Worm (Caenorhabditis elegans): ENCODE data around the gene F10E7.9.

F10E7.9 gene

DNA sequence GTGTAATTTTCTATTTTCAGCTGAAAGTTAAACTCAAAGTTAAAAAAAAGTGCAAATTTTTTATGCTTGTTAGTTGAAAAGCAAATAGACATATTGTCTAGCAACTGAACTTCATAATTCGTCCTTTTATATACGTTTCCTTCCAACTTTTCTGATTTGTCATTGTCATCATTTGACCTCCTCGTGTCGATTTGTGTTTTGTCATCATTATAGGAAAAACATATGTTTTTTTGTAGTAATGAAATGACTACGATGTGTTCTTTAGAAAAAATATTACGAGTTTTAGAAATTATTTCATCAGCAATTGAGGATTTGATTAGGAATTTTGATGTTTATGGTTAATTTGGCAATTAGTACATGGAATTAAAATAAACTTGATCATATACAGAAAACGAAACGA is 49.1 kb downstream of the F10E7.9 start:
- TF ChIP-seq snpc-4 (tag; optimal IDR thresholded peaks at IDR 0.05) (no peak), elt-1 (tag; optimal IDR thresholded peaks at IDR 0.05; ENCODE audit: borderline replicate concordance, insufficient read depth) (no peak), sptf-1 (tag; optimal IDR thresholded peaks at IDR 0.05) (no peak), ztf-11 (tag; optimal IDR thresholded peaks at IDR 0.05) (no peak), blmp-1 (tag; optimal IDR thresholded peaks at IDR 0.05) (no peak), nhr-237 (tag; optimal IDR thresholded peaks at IDR 0.05) (no peak), hlh-1 (tag; optimal IDR thresholded peaks at IDR 0.05) (no peak), zip-8 (tag; optimal IDR thresholded peaks at IDR 0.05) (no peak), nhr-2 (tag; optimal IDR thresholded peaks at IDR 0.05) (no peak), unc-120 (tag; optimal IDR thresholded peaks at IDR 0.05; ENCODE audit: poor library complexity, severe bottlenecking) (no peak), ham-2 (GFP tag; optimal IDR thresholded peaks at IDR 0.05) (no peak), lsy-2 (tag; optimal IDR thresholded peaks at IDR 0.05) (no peak), ceh-83 (GFP tag; optimal IDR thresholded peaks at IDR 0.05) (no peak), nhr-76 (tag; optimal IDR thresholded peaks at IDR 0.05) (no peak), nhr-28 (tag; optimal IDR thresholded peaks at IDR 0.05) (no peak), flh-1 (GFP tag; optimal IDR thresholded peaks at IDR 0.05) (no peak)

DNA sequence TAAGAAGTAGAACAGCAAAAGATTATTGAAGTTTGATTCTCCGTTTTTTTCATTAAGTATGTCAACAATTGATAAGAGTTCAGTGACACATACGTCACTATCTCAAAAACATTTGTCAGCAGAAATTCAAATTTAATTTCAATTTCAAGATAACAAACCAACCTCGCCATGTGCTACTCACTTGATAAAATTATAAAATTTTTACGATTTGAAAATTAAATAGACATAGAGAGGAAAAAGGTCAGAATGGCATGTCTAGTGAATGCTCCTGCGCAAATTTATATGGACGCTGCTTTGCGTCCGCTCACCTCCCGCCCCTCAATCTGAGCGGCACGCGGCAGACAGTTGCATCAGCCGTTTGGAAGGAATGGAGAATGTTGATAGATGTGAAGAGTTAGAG is 49.7 kb downstream of the F10E7.9 start:
- no peak for TF ChIP-seq lin-32 (GFP tag; optimal IDR thresholded peaks at IDR 0.05)
- TF ChIP-seq snpc-4 (tag; optimal IDR thresholded peaks at IDR 0.05), result no peak
- no peak for TF ChIP-seq elt-3 (tag; optimal IDR thresholded peaks at IDR 0.05)
- no peak for TF ChIP-seq ham-2 (GFP tag; optimal IDR thresholded peaks at IDR 0.05)
- no peak for TF ChIP-seq mep-1 (tag; optimal IDR thresholded peaks at IDR 0.05)

DNA sequence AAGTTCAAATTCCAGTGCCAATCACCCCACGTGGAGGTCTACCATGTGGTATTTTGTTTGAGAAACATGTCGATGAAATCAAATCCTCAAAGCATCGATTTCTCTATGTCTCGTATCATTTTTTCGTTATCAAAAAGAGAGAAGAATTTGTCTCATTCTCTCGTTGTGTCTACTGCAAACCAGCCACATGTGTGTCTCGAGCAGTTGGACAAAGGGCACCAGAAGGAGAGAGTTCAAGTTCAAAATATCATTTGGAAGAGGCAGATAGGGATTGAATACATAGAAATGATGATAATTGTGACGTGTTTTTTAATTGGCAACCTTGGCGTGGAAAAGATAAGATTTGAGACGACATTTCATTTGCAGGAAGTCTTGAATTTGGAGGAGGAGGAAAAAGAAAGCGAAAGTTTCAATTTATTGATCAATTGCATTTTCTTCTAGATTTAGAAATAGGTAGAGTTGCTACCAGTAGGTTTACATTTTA is 50.5 kb downstream of the F10E7.9 start:
- TF ChIP-seq blmp-1 (tag; optimal IDR thresholded peaks at IDR 0.05) (peak; percentile 50), unc-62 (GFP tag; optimal IDR thresholded peaks at IDR 0.05) (peak; percentile 8), hlh-1 (tag; optimal IDR thresholded peaks at IDR 0.05) (peak; percentile 18), mls-2 (tag; optimal IDR thresholded peaks at IDR 0.05) (no peak), snpc-4 (tag; optimal IDR thresholded peaks at IDR 0.05) (no peak)

DNA sequence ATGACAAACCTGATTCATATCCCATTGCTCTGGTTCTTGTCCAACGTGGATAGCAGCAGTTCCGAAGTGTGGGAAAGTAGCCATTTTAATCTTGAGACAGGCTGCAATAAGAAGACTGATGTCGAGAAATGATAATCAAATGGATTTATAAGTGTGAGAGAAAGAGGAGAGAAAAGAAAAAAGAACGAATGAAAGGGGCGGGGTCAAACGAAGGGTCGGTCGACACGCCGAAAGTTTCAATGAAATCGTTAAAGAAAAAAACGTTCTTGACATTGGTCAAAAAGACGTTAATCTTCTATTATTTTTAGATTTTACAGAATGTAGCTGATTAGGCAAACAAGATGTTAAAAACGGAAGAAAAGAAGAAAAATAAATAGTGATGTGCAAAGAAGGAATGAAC is 52.0 kb downstream of the F10E7.9 start, which contains the start of gene cth-2:
cth-2 (minus strand) TSS at position 101 of the 400 bp plus-strand sequence.
- no peak for TF ChIP-seq flh-1 (GFP tag; optimal IDR thresholded peaks at IDR 0.05)
- TF ChIP-seq unc-62 (GFP tag; optimal IDR thresholded peaks at IDR 0.05), result no peak
- no peak for TF ChIP-seq nhr-2 (tag; optimal IDR thresholded peaks at IDR 0.05)

All from whole organism, mixed stage, embryonic.